Worm (Caenorhabditis elegans) whole organism, L3 larva: ENCODE measurements around the gene C17H12.2.

Experiments used
- snpc-4 ChIP-seq: fragments of 150-350 bp; optimal IDR thresholded peaks from 2 replicates; lab custom pipeline; 2014; ENCODE audit warnings: missing biosample characterization, missing genetic modification characterization
- tbx-2 ChIP-seq: sonication (generic microtip); optimal IDR thresholded peaks from 2 replicates; lab custom pipeline; 2016; ENCODE audit warnings: mild to moderate bottlenecking, missing genetic modification characterization, missing compliant biosample characterization

DNA sequence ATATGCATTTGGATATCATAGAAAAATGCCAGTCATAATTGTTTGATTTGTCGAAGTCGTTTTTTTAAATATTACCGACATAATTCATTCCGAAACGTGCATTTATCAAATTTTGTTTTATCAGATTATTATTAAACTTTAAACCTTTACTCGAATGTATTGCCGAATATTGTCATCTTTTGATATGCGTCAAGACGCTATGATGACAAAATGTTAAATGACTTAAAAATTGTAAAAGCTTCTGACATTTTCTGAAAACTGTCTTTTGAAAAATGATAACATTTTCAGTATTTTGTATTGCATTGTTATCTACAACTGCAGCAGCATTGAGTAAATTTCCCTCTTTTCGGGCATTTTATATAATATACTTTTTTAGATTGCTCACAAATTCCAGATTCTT lies 34.3 kb upstream of the C17H12.2 start, which contains the start of gene H20E11.3:
- TF ChIP-seq snpc-4 (tag; lab: Kevin White, UChicago) (no peak), tbx-2 (tag; lab: Kevin White, UChicago) (no peak)
